Worm (Caenorhabditis elegans): ENCODE measurements around the gene cku-70.
A peak's percentile ranks its signal among the peaks of the same experiment; 100 is the strongest.

Gene cku-70

DNA sequence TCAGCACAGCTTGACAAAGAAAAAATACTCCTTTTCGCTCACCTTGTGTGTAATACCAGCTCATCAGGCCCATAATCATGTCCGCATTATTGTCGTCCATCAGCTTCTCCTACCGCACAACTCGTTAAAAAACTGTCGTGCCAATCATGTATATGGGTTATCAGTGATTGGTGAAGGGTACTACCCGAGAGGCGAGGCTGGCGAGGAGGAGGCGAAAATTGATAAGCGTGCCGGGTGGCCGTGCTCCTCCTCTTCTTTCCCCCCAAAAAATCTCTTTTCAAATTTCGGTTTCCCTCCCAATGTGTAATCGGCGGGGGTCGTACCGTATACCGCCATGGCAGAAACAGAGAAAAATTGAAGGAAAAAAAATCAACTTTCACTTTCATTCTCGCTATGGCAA, 33.5 kb downstream of the cku-70 start (continued):
- TF ChIP-seq php-3 (GFP tag; IDR thresholded peaks at IDR 0.05) (no peak), aha-1 (tag) (no peak), nhr-77 (tag; optimal IDR thresholded peaks at IDR 0.05) (no peak), madf-5 (GFP tag; IDR thresholded peaks at IDR 0.05) (no peak), nhr-28 (tag; optimal IDR thresholded peaks at IDR 0.05) (peak; percentile 16), set-16 (GFP tag; IDR thresholded peaks at IDR 0.05) (0 out of 2 replicates have a peak, but pooled peaks have one; percentile 12), dmd-6 (GFP tag; IDR thresholded peaks at IDR 0.05) (peak; percentile 31; the same call in 1 of the 2 replicates), hlh-30 (tag; optimal IDR thresholded peaks at IDR 0.05; ENCODE audit: insufficient read depth) (no peak), spr-1 (tag; optimal IDR thresholded peaks at IDR 0.05) (no peak), lin-29 (GFP tag; IDR thresholded peaks at IDR 0.05) (no peak), fkh-10 (GFP tag; optimal IDR thresholded peaks at IDR 0.05) (no peak), lim-7 (GFP tag; IDR thresholded peaks at IDR 0.05) (no peak), nhr-11 (tag; optimal IDR thresholded peaks at IDR 0.05) (no peak), daf-16 (GFP tag; optimal IDR thresholded peaks at IDR 0.05) (no peak), daf-16 (tag; optimal IDR thresholded peaks at IDR 0.05) (peak; percentile 7), unc-62 (GFP tag; optimal IDR thresholded peaks at IDR 0.05 in 1 of 2) (peak in 1 of 2 experiments; percentile 25), unc-62 (tag; optimal IDR thresholded peaks at IDR 0.05) (no peak)

DNA sequence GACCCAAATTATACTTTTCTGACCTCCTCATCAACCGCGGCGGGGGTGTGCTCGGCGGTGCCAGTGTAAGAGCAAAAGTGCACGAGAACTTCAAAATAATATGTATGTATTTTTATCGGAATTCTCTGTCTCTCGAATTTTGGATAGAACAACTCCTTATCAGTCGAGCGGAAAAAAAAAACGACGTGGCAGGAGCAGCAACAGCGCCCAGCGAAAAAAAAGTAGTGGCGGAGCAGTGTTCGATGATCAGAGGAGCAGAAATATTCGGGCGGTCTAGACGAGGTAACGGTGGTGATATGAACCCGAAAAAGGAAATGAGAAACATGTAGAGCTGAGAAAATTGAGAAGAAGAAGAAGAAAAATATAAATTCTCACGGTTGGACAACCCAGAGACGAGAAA, 38.6 kb downstream of the cku-70 start:
- TF ChIP-seq nhr-28 (tag; optimal IDR thresholded peaks at IDR 0.05) (peak; percentile 47), dve-1 (tag; optimal IDR thresholded peaks at IDR 0.05; ENCODE audit: insufficient read depth) (peak; percentile 55), daf-16 (GFP tag; optimal IDR thresholded peaks at IDR 0.05) (no peak), daf-16 (tag; optimal IDR thresholded peaks at IDR 0.05) (peak; percentile 72), pqm-1 (tag; optimal IDR thresholded peaks at IDR 0.05) (peak; percentile 29), pha-4 (GFP tag; IDR thresholded peaks at IDR 0.05) (0 out of 2 replicates have a peak, but pooled peaks have one; percentile 7), pha-4 (tag; optimal IDR thresholded peaks at IDR 0.05) (no peak), ceh-28 (tag; optimal IDR thresholded peaks at IDR 0.05) (no peak), spr-3 (GFP tag; optimal IDR thresholded peaks at IDR 0.05) (no peak), hlh-11 (tag; optimal IDR thresholded peaks at IDR 0.05) (peak; percentile 31), mes-2 (tag; optimal IDR thresholded peaks at IDR 0.05; ENCODE audit: poor library complexity, severe bottlenecking) (peak; percentile 16), tra-1 (GFP tag; IDR thresholded peaks at IDR 0.05) (0 out of 2 replicates have a peak, but pooled peaks have one; percentile 27)

DNA sequence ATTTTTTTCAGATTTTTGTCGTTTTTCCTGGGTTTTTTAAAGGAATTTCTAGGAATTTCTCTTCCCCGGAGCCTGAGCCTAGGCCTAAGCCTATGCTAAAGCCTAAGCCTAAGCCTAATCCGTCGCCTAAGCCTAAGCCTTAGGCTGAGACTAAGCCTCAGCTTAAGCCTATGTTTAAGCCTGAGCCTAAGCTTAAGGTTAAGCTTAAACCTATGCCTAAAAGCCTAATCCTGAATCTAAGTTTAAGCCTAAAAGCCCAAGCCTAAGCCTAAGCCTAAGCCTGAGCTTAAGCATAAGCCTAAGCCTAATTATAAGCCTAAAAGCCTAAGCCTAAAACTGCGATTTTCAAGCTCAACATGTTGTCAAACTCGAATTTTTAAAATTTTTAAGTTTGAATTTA, 39.5 kb downstream of the cku-70 start:
- TF ChIP-seq ceh-32 (tag; optimal IDR thresholded peaks at IDR 0.05; ENCODE audit: poor library complexity) (no peak), dve-1 (tag; optimal IDR thresholded peaks at IDR 0.05; ENCODE audit: insufficient read depth) (no peak), F44E2.7 (GFP tag; IDR thresholded peaks at IDR 0.05) (peak; percentile 6; the same call in 1 of the 2 replicates), aha-1 (tag) (peak; percentile 19)

DNA sequence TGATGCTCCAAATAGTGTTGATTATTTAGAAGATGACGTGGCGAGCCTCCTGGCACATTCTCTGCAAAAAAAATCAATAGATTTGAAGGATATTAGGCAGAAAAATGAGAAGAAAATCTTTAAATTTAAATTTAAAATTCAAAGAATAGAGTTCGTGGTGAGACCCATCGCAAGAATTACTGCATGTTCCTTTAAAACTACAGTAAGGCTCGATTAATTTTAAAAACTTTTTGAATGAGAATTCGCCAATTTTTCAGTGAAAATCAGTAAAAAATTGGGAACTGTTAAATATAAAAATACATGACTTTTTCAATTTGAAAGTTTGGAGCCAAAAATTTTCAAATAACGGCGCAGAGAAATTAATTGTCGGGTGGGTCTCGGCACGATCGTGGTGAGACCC, 40.5 kb downstream of the cku-70 start, which contains the start of gene tra-1:
Gene tra-1 (minus strand): TSS at position 62 of the 400 bp plus-strand sequence.
- TF ChIP-seq hlh-11 (tag; optimal IDR thresholded peaks at IDR 0.05), result no peak
- TF ChIP-seq nhr-41 (GFP tag; IDR thresholded peaks at IDR 0.05), result no peak
- TF ChIP-seq aha-1 (tag), result peak; percentile 83
- no peak for TF ChIP-seq vab-7 (GFP tag; IDR thresholded peaks at IDR 0.05)

DNA sequence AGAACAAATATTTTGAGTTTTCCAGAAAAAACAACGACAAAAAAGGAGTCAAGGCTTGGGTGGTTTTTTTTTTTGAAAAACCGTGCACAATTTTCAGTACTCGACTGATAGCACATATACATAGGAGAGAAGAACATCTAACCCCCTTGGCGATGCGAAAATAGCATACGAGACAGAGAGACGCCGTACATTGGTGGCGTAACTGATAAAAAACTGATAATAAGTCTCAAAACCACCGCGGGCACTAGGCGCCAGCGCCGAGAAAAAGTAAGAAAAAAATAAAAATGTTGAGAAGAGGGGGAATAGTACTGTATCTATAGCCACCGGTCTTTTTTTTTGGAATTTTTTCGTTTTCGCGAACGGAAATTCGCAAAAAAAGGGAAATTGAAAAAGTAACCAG, 40.9 kb downstream of the cku-70 start:
- peak; percentile 59 for TF ChIP-seq hlh-11 (tag; optimal IDR thresholded peaks at IDR 0.05)
- TF ChIP-seq vab-7 (GFP tag; IDR thresholded peaks at IDR 0.05), result no peak
- peak; percentile 28 for TF ChIP-seq dve-1 (tag; optimal IDR thresholded peaks at IDR 0.05; ENCODE audit: insufficient read depth)
- TF ChIP-seq nhr-28 (tag; optimal IDR thresholded peaks at IDR 0.05), result peak; percentile 34
- TF ChIP-seq fos-1 (tag; optimal IDR thresholded peaks at IDR 0.05), result no peak
- TF ChIP-seq ctbp-1 (GFP tag; IDR thresholded peaks at IDR 0.05), result 0 out of 2 replicates have a peak, but pooled peaks have one; percentile 20
- no peak for TF ChIP-seq F49E8.2 (tag; optimal IDR thresholded peaks at IDR 0.05; ENCODE audit: borderline replicate concordance)
- TF ChIP-seq nhr-6 (tag; optimal IDR thresholded peaks at IDR 0.05), result no peak
- TF ChIP-seq arid-1 (GFP tag; conservative IDR thresholded peaks at IDR 0.05), result no peak
- TF ChIP-seq nhr-11 (tag; optimal IDR thresholded peaks at IDR 0.05), result no peak
- TF ChIP-seq pqm-1 (tag; optimal IDR thresholded peaks at IDR 0.05), result peak; percentile 79
- TF ChIP-seq lin-1 (GFP tag; IDR thresholded peaks at IDR 0.05), result 0 out of 2 replicates have a peak, but pooled peaks have one; percentile 10
- TF ChIP-seq dmd-6 (GFP tag; IDR thresholded peaks at IDR 0.05), result peak; percentile 48
- TF ChIP-seq tra-1 (GFP tag; IDR thresholded peaks at IDR 0.05), result peak; percentile 76
- no peak for TF ChIP-seq spr-3 (GFP tag; optimal IDR thresholded peaks at IDR 0.05)
- no peak for TF ChIP-seq daf-16 (GFP tag; optimal IDR thresholded peaks at IDR 0.05)
- TF ChIP-seq daf-16 (tag; optimal IDR thresholded peaks at IDR 0.05), result peak; percentile 65
